Worm (Caenorhabditis elegans) whole organism, L4 larva: ENCODE data around the gene msp-31.

ENCODE experiments used
- D1046.2 ChIP-seq: fragments of 200-800 bp; sonication (Bioruptor generic); IDR thresholded peaks from 2 replicates; pipeline ENCODE4 v1.3.6; 2022; ENCODE audit warnings: missing genetic modification characterization, missing compliant biosample characterization
- F10B5.3 ChIP-seq: sonication (generic microtip); optimal IDR thresholded peaks from 2 replicates; lab custom pipeline; 2016; ENCODE audit warnings: mild to moderate bottlenecking, missing genetic modification characterization, missing compliant biosample characterization
- F37D6.2 ChIP-seq: sonication (generic microtip); optimal IDR thresholded peaks from 2 replicates; lab custom pipeline; 2016; ENCODE audit warnings: mild to moderate bottlenecking, missing genetic modification characterization, missing compliant biosample characterization
- F44E2.7 ChIP-seq: fragments of 200-800 bp; sonication (Bioruptor generic); IDR thresholded peaks from 2 replicates; pipeline ENCODE4 v2.1.2; 2022; ENCODE audit warnings: missing genetic modification characterization, missing compliant biosample characterization
- R02D3.7 ChIP-seq: fragments of 150-350 bp; sonication (generic microtip); optimal IDR thresholded peaks from 3 replicates; lab custom pipeline; 2014; ENCODE audit warnings: missing biosample characterization, missing genetic modification characterization
- T26A8.4 ChIP-seq: fragments of 200-800 bp; sonication (Bioruptor generic); IDR thresholded peaks from 2 replicates; pipeline ENCODE4 v1.3.6; 2022; ENCODE audit warnings: missing genetic modification characterization, missing compliant biosample characterization
- ZK337.2 ChIP-seq: fragments of 200-800 bp; sonication (Bioruptor generic); IDR thresholded peaks from 2 replicates; pipeline ENCODE4 v1.3.6; 2022; ENCODE audit warnings: missing genetic modification reagents, missing genetic modification characterization, missing compliant biosample characterization
- ZK546.5 ChIP-seq, 2 experiments: sonication (generic microtip); optimal IDR thresholded peaks; 2 replicates each; lab custom pipeline; 2017; ENCODE audit warnings: missing biosample characterization in 2 of 2, missing genetic modification characterization in 2 of 2
- aha-1 ChIP-seq: fragments of 150-350 bp; peaks from one replicate; lab custom pipeline; 2014; ENCODE audit warnings: missing biosample characterization, missing genetic modification characterization
- ceh-20 ChIP-seq: fragments of 200-800 bp; sonication (Bioruptor generic); IDR thresholded peaks from 2 replicates; pipeline ENCODE4 v1.3.6; 2022; ENCODE audit warnings: missing genetic modification reagents, missing genetic modification characterization, missing compliant biosample characterization
- ceh-28 ChIP-seq: fragments of 150-350 bp; optimal IDR thresholded peaks from 2 replicates; lab custom pipeline; 2014; ENCODE audit warnings: missing biosample characterization, missing genetic modification reagents, missing genetic modification characterization
- ceh-32 ChIP-seq: sonication (generic microtip); optimal IDR thresholded peaks from 2 replicates; lab custom pipeline; 2016; ENCODE audit warnings: mild to moderate bottlenecking, missing genetic modification characterization, missing compliant biosample characterization; ENCODE audit not compliant: poor library complexity
- ceh-62 ChIP-seq: sonication (generic microtip); optimal IDR thresholded peaks from 2 replicates; lab custom pipeline; 2017; ENCODE audit warnings: missing biosample characterization, missing genetic modification characterization
- ceh-82 ChIP-seq: sonication (generic microtip); optimal IDR thresholded peaks from 2 replicates; lab custom pipeline; 2017; ENCODE audit warnings: missing biosample characterization, missing genetic modification characterization
- ctbp-1 ChIP-seq: fragments of 200-800 bp; sonication (Bioruptor generic); IDR thresholded peaks from 2 replicates; pipeline ENCODE4 v1.3.6; 2022; ENCODE audit warnings: missing genetic modification reagents, missing genetic modification characterization, missing compliant biosample characterization
- dmd-6 ChIP-seq: fragments of 200-800 bp; sonication (Bioruptor generic); IDR thresholded peaks from 2 replicates; pipeline ENCODE4 v1.3.6; 2022; ENCODE audit warnings: missing genetic modification reagents, missing genetic modification characterization, missing compliant biosample characterization
- dpl-1 ChIP-seq: fragments of 150-350 bp; optimal IDR thresholded peaks from 2 replicates; lab custom pipeline; 2014; ENCODE audit warnings: missing biosample characterization, missing genetic modification reagents, missing genetic modification characterization
- egl-43 ChIP-seq: fragments of 200-800 bp; sonication (Bioruptor generic); IDR thresholded peaks from 2 replicates; pipeline ENCODE4 v1.3.6; 2022; ENCODE audit warnings: missing genetic modification reagents, missing genetic modification characterization, missing compliant biosample characterization
- hif-1 ChIP-seq, 2 experiments: sonication (generic microtip); optimal IDR thresholded peaks; 2 replicates each; lab custom pipeline; 2016 to 2017; ENCODE audit warnings: missing compliant biosample characterization in 2 of 2, missing genetic modification characterization in 2 of 2, missing genetic modification reagents in 2 of 2, missing genotype in 2 of 2, mild to moderate bottlenecking in 1 of 2
- hlh-11 ChIP-seq: fragments of 200-800 bp; sonication (Bioruptor generic); optimal IDR thresholded peaks from 2 replicates; lab custom pipeline; 2018; ENCODE audit warnings: mild to moderate bottlenecking, missing genetic modification characterization, missing compliant biosample characterization
- hlh-30 ChIP-seq: sonication (generic microtip); optimal IDR thresholded peaks from 2 replicates; lab custom pipeline; 2017; ENCODE audit warnings: antibody characterized with exemption, mild to moderate bottlenecking, missing genetic modification characterization, missing compliant biosample characterization; ENCODE audit not compliant: insufficient read depth
- hmg-1.1 ChIP-seq: fragments of 200-800 bp; sonication (Bioruptor generic); IDR thresholded peaks from 2 replicates; pipeline ENCODE4 v1.3.6; 2022; ENCODE audit warnings: missing genetic modification reagents, missing genetic modification characterization, missing compliant biosample characterization
- lin-29 ChIP-seq: fragments of 200-800 bp; sonication (Bioruptor generic); IDR thresholded peaks from 2 replicates; pipeline ENCODE4 v1.3.6; 2022; ENCODE audit warnings: missing genetic modification reagents, missing genetic modification characterization, missing compliant biosample characterization
- lin-38 ChIP-seq: fragments of 200-800 bp; sonication (Bioruptor generic); IDR thresholded peaks from 2 replicates; pipeline ENCODE4 v1.3.6; 2022; ENCODE audit warnings: missing genetic modification reagents, missing genetic modification characterization, missing compliant biosample characterization
- lin-39 ChIP-seq: fragments of 150-350 bp; optimal IDR thresholded peaks from 2 replicates; lab custom pipeline; 2014; ENCODE audit warnings: missing biosample characterization, missing genetic modification reagents, missing genetic modification characterization
- lir-3 ChIP-seq: sonication (generic microtip); optimal IDR thresholded peaks from 2 replicates; lab custom pipeline; 2016; ENCODE audit warnings: mild to moderate bottlenecking, missing genetic modification characterization, missing compliant biosample characterization
- lsy-2 ChIP-seq, 2 experiments: fragments of 150-350 bp in 1 of 2; sonication (generic microtip) in 1 of 2; optimal IDR thresholded peaks; 2 replicates each; lab custom pipeline; 2014 to 2017; ENCODE audit warnings: missing biosample characterization in 2 of 2, missing genetic modification characterization in 2 of 2
- madf-5 ChIP-seq, 2 experiments: fragments of 200-800 bp; sonication (Bioruptor generic); IDR thresholded peaks; 2 replicates each; pipeline ENCODE4 v1.3.6; 2022; ENCODE audit warnings: missing compliant biosample characterization in 2 of 2, missing genetic modification characterization in 2 of 2
- madf-9 ChIP-seq: fragments of 200-800 bp; sonication (Bioruptor generic); conservative IDR thresholded peaks from 2 replicates; pipeline ENCODE4 v1.3.6; 2022; ENCODE audit warnings: missing genetic modification reagents, missing genetic modification characterization, missing compliant biosample characterization
- mdl-1 ChIP-seq, 2 experiments: fragments of 150-350 bp in 1 of 2; sonication (generic microtip) in 1 of 2; optimal IDR thresholded peaks; 2 replicates each; lab custom pipeline; 2014 to 2017; ENCODE audit warnings: missing biosample characterization in 2 of 2, missing genetic modification characterization in 2 of 2
- mdt-29 ChIP-seq: fragments of 200-800 bp; sonication (Bioruptor generic); IDR thresholded peaks from 2 replicates; pipeline ENCODE4 v1.3.6; 2022; ENCODE audit warnings: missing genetic modification reagents, missing genetic modification characterization, missing compliant biosample characterization
- mes-2 ChIP-seq: sonication (generic microtip); optimal IDR thresholded peaks from 2 replicates; lab custom pipeline; 2016; ENCODE audit warnings: missing genotype, mild to moderate bottlenecking, missing genetic modification characterization, missing compliant biosample characterization; ENCODE audit not compliant: poor library complexity, severe bottlenecking
- mxl-2 ChIP-seq: fragments of 200-800 bp; sonication (Bioruptor generic); conservative IDR thresholded peaks from 2 replicates; pipeline ENCODE4 v1.3.6; 2022; ENCODE audit warnings: missing genetic modification reagents, missing genetic modification characterization, missing compliant biosample characterization
- mxl-3 ChIP-seq: fragments of 200-800 bp; sonication (Bioruptor generic); optimal IDR thresholded peaks from 2 replicates; lab custom pipeline; 2018; ENCODE audit warnings: mild to moderate bottlenecking, missing genetic modification characterization, missing compliant biosample characterization
- nhr-10 ChIP-seq: fragments of 150-350 bp; optimal IDR thresholded peaks from 2 replicates; lab custom pipeline; 2014; ENCODE audit warnings: missing biosample characterization, missing genetic modification characterization
- nhr-102 ChIP-seq: sonication (generic microtip); optimal IDR thresholded peaks from 2 replicates; lab custom pipeline; 2016; ENCODE audit warnings: mild to moderate bottlenecking, missing genetic modification characterization, moderate library complexity, missing compliant biosample characterization
- nhr-25 ChIP-seq: sonication (generic microtip); optimal IDR thresholded peaks from 2 replicates; lab custom pipeline; 2017; ENCODE audit warnings: missing genetic modification characterization, mild to moderate bottlenecking, missing compliant biosample characterization, antibody characterized with exemption, moderate library complexity, borderline replicate concordance; ENCODE audit not compliant: insufficient read depth
- nhr-28 ChIP-seq: fragments of 150-350 bp; optimal IDR thresholded peaks from 2 replicates; lab custom pipeline; 2014; ENCODE audit warnings: missing biosample characterization, missing genetic modification characterization
- nhr-41 ChIP-seq: fragments of 200-800 bp; sonication (Bioruptor generic); IDR thresholded peaks from 2 replicates; pipeline ENCODE4 v1.3.6; 2022; ENCODE audit warnings: missing genetic modification reagents, missing genetic modification characterization, missing compliant biosample characterization
- nhr-48 ChIP-seq: sonication (generic microtip); optimal IDR thresholded peaks from 2 replicates; lab custom pipeline; 2016; ENCODE audit warnings: mild to moderate bottlenecking, missing genetic modification characterization, missing compliant biosample characterization
- nhr-6 ChIP-seq: fragments of 150-350 bp; optimal IDR thresholded peaks from 2 replicates; lab custom pipeline; 2014; ENCODE audit warnings: missing biosample characterization, missing genetic modification characterization
- pha-4 ChIP-seq, 2 experiments: fragments of 150-350 bp in 1 of 2; fragments of 200-800 bp in 1 of 2; sonication (Bioruptor generic) in 1 of 2; IDR thresholded peaks in 1 of 2; optimal IDR thresholded peaks in 1 of 2; 2 replicates each; pipeline versions ENCODE4 v1.3.6 to Lab custom; 2014 to 2022; ENCODE audit warnings: missing genetic modification characterization in 2 of 2, missing genetic modification reagents in 2 of 2, missing biosample characterization in 1 of 2, missing compliant biosample characterization in 1 of 2
- saeg-2 ChIP-seq: fragments of 200-800 bp; sonication (Bioruptor generic); IDR thresholded peaks from 2 replicates; pipeline ENCODE4 v1.3.6; 2022; ENCODE audit warnings: missing genetic modification reagents, missing genetic modification characterization, missing compliant biosample characterization
- skn-1 ChIP-seq: fragments of 150-350 bp; optimal IDR thresholded peaks from 2 replicates; lab custom pipeline; 2014; ENCODE audit warnings: missing biosample characterization, missing genetic modification characterization
- snpc-1.2 ChIP-seq: fragments of 200-800 bp; sonication (Bioruptor generic); IDR thresholded peaks from 2 replicates; pipeline ENCODE4 v1.3.6; 2022; ENCODE audit warnings: missing genetic modification reagents, missing genetic modification characterization, missing compliant biosample characterization
- snpc-4 ChIP-seq: fragments of 150-350 bp; optimal IDR thresholded peaks from 2 replicates; lab custom pipeline; 2014; ENCODE audit warnings: missing biosample characterization, missing genetic modification characterization
- tra-1 ChIP-seq: fragments of 200-800 bp; sonication (Bioruptor generic); IDR thresholded peaks from 2 replicates; pipeline ENCODE4 v1.3.6; 2022; ENCODE audit warnings: missing genetic modification reagents, missing genetic modification characterization, missing compliant biosample characterization
- vab-7 ChIP-seq: fragments of 200-800 bp; sonication (Bioruptor generic); IDR thresholded peaks from 2 replicates; pipeline ENCODE4 v1.3.6; 2022; ENCODE audit warnings: missing genetic modification reagents, missing genetic modification characterization, missing compliant biosample characterization
- zfp-3 ChIP-seq: fragments of 200-800 bp; sonication (Bioruptor generic); conservative IDR thresholded peaks from 2 replicates; pipeline ENCODE4 v1.3.6; 2022; ENCODE audit warnings: missing genetic modification reagents, missing genetic modification characterization, missing compliant biosample characterization
- zip-2 ChIP-seq: fragments of 150-350 bp; optimal IDR thresholded peaks from 2 replicates; lab custom pipeline; 2014; ENCODE audit warnings: missing biosample characterization, missing genetic modification characterization
- ztf-11 ChIP-seq: fragments of 150-350 bp; optimal IDR thresholded peaks from 2 replicates; lab custom pipeline; 2014; ENCODE audit warnings: missing biosample characterization, missing genetic modification characterization

The msp-31 gene

DNA sequence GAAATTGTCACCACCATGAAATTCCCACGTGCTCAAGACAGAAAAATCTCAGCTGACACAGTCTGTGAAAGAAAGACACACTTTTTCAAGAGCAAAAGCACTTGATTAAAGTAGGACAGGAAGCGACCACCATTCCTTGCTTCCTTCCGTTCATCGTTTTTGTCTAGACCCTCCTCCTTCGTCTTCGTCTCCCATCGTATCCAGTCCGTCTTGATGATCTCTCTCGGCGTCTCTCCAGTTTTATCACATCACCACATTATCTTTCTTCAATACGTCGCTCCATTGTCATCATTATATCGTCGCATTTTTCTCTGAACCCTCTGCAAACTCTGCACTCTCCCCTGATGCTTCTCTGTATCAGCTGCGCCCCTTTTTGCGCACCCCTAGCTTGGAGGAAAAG is 8.2 kb downstream of the msp-31 start:
- TF ChIP-seq ceh-32 (tag; lab: Kevin White, UChicago) (no peak), ceh-20 (GFP tag; lab: Robert Waterston, UW) (peak; percentile 14; the same call in 1 of the 2 replicates), mes-2 (tag; lab: Kevin White, UChicago) (peak; percentile 2), F37D6.2 (tag; lab: Kevin White, UChicago) (no peak), lin-38 (GFP tag; lab: Robert Waterston, UW) (no peak), madf-5 (GFP tag; IDR thresholded peaks at IDR 0.05; lab: Robert Waterston, UW) (no peak), R02D3.7 (tag; lab: Kevin White, UChicago) (no peak), saeg-2 (GFP tag; lab: Robert Waterston, UW) (no peak), zip-2 (tag; lab: Kevin White, UChicago) (no peak), mdl-1 (tag; optimal IDR thresholded peaks at IDR 0.05; lab: Kevin White, UChicago) (peak in 1 of 2 experiments; percentile 22), nhr-28 (tag; lab: Kevin White, UChicago) (peak; percentile 32), zfp-3 (no peak), hmg-1.1 (GFP tag; lab: Robert Waterston, UW) (no peak), dmd-6 (0 out of 2 replicates have a peak, but pooled peaks have one; percentile 13), hlh-30 (tag; lab: Kevin White, UChicago) (peak; percentile 68), ctbp-1 (GFP tag; lab: Robert Waterston, UW) (0 out of 2 replicates have a peak, but pooled peaks have one; percentile 48), hif-1 (tag; optimal IDR thresholded peaks at IDR 0.05; lab: Kevin White, UChicago) (no peak), vab-7 (no peak), ceh-62 (tag; lab: Kevin White, UChicago) (no peak), ZK337.2 (GFP tag; lab: Robert Waterston, UW) (no peak), ZK546.5 (tag; optimal IDR thresholded peaks at IDR 0.05; lab: Kevin White, UChicago) (no peak), nhr-10 (tag; lab: Kevin White, UChicago) (no peak), mxl-3 (GFP tag; lab: Kevin White, UChicago) (peak; percentile 24), mdt-29 (GFP tag; lab: Robert Waterston, UW) (no peak), lsy-2 (tag; optimal IDR thresholded peaks at IDR 0.05; lab: Kevin White, UChicago) (peak in 1 of 2 experiments; percentile 16), dpl-1 (GFP tag; lab: Kevin White, UChicago) (no peak), ceh-82 (tag; lab: Kevin White, UChicago) (no peak), madf-9 (GFP tag; lab: Robert Waterston, UW) (no peak), D1046.2 (GFP tag; lab: Robert Waterston, UW) (no peak), F44E2.7 (GFP tag; lab: Robert Waterston, UW) (no peak), nhr-25 (tag; lab: Kevin White, UChicago) (no peak), hlh-11 (tag; lab: Kevin White, UChicago) (peak; percentile 59), aha-1 (tag; lab: Kevin White, UChicago) (peak; percentile 37), mxl-2 (GFP tag; lab: Robert Waterston, UW) (no peak), egl-43 (GFP tag; lab: Robert Waterston, UW) (peak; percentile 29; the same call in 1 of the 2 replicates), nhr-102 (no peak), nhr-41 (GFP tag; lab: Robert Waterston, UW) (no peak), lir-3 (no peak), nhr-6 (no peak), lin-39 (tag; lab: Kevin White, UChicago) (no peak), snpc-1.2 (GFP tag; lab: Robert Waterston, UW) (no peak), nhr-48 (tag; lab: Kevin White, UChicago) (no peak), ceh-28 (tag; lab: Kevin White, UChicago) (no peak), T26A8.4 (GFP tag; lab: Robert Waterston, UW) (no peak), skn-1 (tag; lab: Kevin White, UChicago) (no peak), snpc-4 (tag; lab: Kevin White, UChicago) (no peak), pha-4 (GFP tag; IDR thresholded peaks at IDR 0.05; lab: Robert Waterston, UW) (no peak), pha-4 (tag; optimal IDR thresholded peaks at IDR 0.05; lab: Kevin White, UChicago) (no peak), lin-29 (GFP tag; lab: Robert Waterston, UW) (no peak), F10B5.3 (tag; lab: Kevin White, UChicago) (no peak), tra-1 (no peak), ztf-11 (tag; lab: Kevin White, UChicago) (no peak)
